Worm (Caenorhabditis elegans) whole organism, young adult: ENCODE data around the gene str-134.
A peak's percentile ranks its signal among the peaks of the same experiment; 100 is the strongest.

ENCODE experiments used
- B0019.2 ChIP-seq: fragments of 200-800 bp; sonication (Bioruptor generic); conservative IDR thresholded peaks from 2 replicates; pipeline ENCODE4 v1.3.6; 2022; ENCODE audit warnings: missing genetic modification reagents, missing genetic modification characterization, missing compliant biosample characterization
- B0261.1 ChIP-seq: sonication (generic microtip); optimal IDR thresholded peaks from 2 replicates; lab custom pipeline; 2016; ENCODE audit warnings: mild to moderate bottlenecking, missing genetic modification characterization, moderate library complexity, missing compliant biosample characterization
- C06A6.2 ChIP-seq: fragments of 200-800 bp; sonication (Bioruptor generic); conservative IDR thresholded peaks from 2 replicates; pipeline ENCODE4 v1.3.6; 2022; ENCODE audit warnings: missing genetic modification characterization, missing compliant biosample characterization
- F49E8.2 ChIP-seq: sonication (generic microtip); optimal IDR thresholded peaks from 3 replicates; lab custom pipeline; 2017; ENCODE audit warnings: missing genetic modification characterization, mild to moderate bottlenecking, missing compliant biosample characterization, antibody characterized with exemption, moderate library complexity; ENCODE audit not compliant: insufficient read depth
- F57A8.1 ChIP-seq: fragments of 200-800 bp; sonication (Bioruptor generic); optimal IDR thresholded peaks from 2 replicates; lab custom pipeline; 2018; ENCODE audit warnings: mild to moderate bottlenecking, missing genetic modification characterization, moderate library complexity, missing compliant biosample characterization
- T07F8.4 ChIP-seq: sonication (generic microtip); optimal IDR thresholded peaks from 2 replicates; lab custom pipeline; 2016; ENCODE audit warnings: mild to moderate bottlenecking, missing genetic modification characterization, moderate library complexity, missing compliant biosample characterization
- T26A5.8 ChIP-seq: sonication (generic microtip); optimal IDR thresholded peaks from 2 replicates; lab custom pipeline; 2016; ENCODE audit warnings: missing genetic modification characterization, missing compliant biosample characterization
- Y53F4B.3 ChIP-seq: fragments of 200-800 bp; sonication (Bioruptor generic); IDR thresholded peaks from 2 replicates; pipeline ENCODE4 v1.3.6; 2022; ENCODE audit warnings: missing genetic modification reagents, missing genetic modification characterization, missing compliant biosample characterization
- Y53G8AR.9 ChIP-seq: fragments of 200-800 bp; sonication (Bioruptor generic); conservative IDR thresholded peaks from 2 replicates; pipeline ENCODE4 v1.3.6; 2022; ENCODE audit warnings: missing genetic modification reagents, missing genetic modification characterization, missing compliant biosample characterization
- Y56A3A.18 ChIP-seq: fragments of 200-800 bp; sonication (Bioruptor generic); IDR thresholded peaks from 2 replicates; pipeline ENCODE4 v1.3.6; 2022; ENCODE audit warnings: missing genetic modification reagents, missing genetic modification characterization, missing compliant biosample characterization
- aptf-3 ChIP-seq: fragments of 200-800 bp; sonication (Bioruptor generic); IDR thresholded peaks from 2 replicates; pipeline ENCODE4 v1.3.6; 2022; ENCODE audit warnings: missing genetic modification characterization, missing compliant biosample characterization
- attf-3 ChIP-seq: fragments of 200-800 bp; sonication (Bioruptor generic); conservative IDR thresholded peaks from 2 replicates; pipeline ENCODE4 v1.3.6; 2022; ENCODE audit warnings: missing genetic modification reagents, missing genetic modification characterization, missing compliant biosample characterization
- bed-2 ChIP-seq: fragments of 200-800 bp; sonication (Bioruptor generic); IDR thresholded peaks from 2 replicates; pipeline ENCODE4 v1.3.6; 2022; ENCODE audit warnings: missing genetic modification reagents, missing genetic modification characterization, missing compliant biosample characterization
- cebp-1 ChIP-seq, 2 experiments: fragments of 200-800 bp in 1 of 2; sonication (Bioruptor generic) in 1 of 2; sonication (generic microtip) in 1 of 2; IDR thresholded peaks in 1 of 2; optimal IDR thresholded peaks in 1 of 2; 2 replicates each; pipeline versions ENCODE4 v1.3.6 to Lab custom; 2017 to 2022; ENCODE audit warnings: missing compliant biosample characterization in 2 of 2, missing genetic modification characterization in 2 of 2, mild to moderate bottlenecking in 1 of 2, missing genetic modification reagents in 1 of 2, moderate library complexity in 1 of 2
- cebp-2 ChIP-seq: fragments of 200-800 bp; sonication (Bioruptor generic); IDR thresholded peaks from 2 replicates; pipeline ENCODE4 v1.3.6; 2022; ENCODE audit warnings: missing genetic modification characterization, missing compliant biosample characterization
- chd-7 ChIP-seq: sonication (generic microtip); optimal IDR thresholded peaks from 2 replicates; lab custom pipeline; 2016; ENCODE audit warnings: mild to moderate bottlenecking, missing genetic modification characterization, moderate library complexity, missing compliant biosample characterization
- dox-1 ChIP-seq: fragments of 200-800 bp; sonication (Bioruptor generic); IDR thresholded peaks from 2 replicates; pipeline ENCODE4 v1.3.6; 2022; ENCODE audit warnings: missing genetic modification reagents, missing genetic modification characterization, missing compliant biosample characterization
- dpff-1 ChIP-seq: sonication (generic microtip); optimal IDR thresholded peaks from 2 replicates; lab custom pipeline; 2017; ENCODE audit warnings: mild to moderate bottlenecking, missing genetic modification characterization, missing compliant biosample characterization
- dpl-1 ChIP-seq: fragments of 150-350 bp; optimal IDR thresholded peaks from 2 replicates; lab custom pipeline; 2014; ENCODE audit warnings: missing biosample characterization, missing genetic modification reagents, missing genetic modification characterization
- efl-1 ChIP-seq: fragments of 150-350 bp; optimal IDR thresholded peaks from 2 replicates; lab custom pipeline; 2014; ENCODE audit warnings: missing biosample characterization, missing genetic modification reagents, missing genetic modification characterization
- egl-44 ChIP-seq: fragments of 200-800 bp; sonication (Bioruptor generic); IDR thresholded peaks from 2 replicates; pipeline ENCODE4 v1.3.6; 2022; ENCODE audit warnings: missing genetic modification reagents, missing genetic modification characterization, missing compliant biosample characterization
- egrh-3 ChIP-seq: fragments of 200-800 bp; sonication (Bioruptor generic); IDR thresholded peaks from 2 replicates; pipeline ENCODE4 v1.3.6; 2022; ENCODE audit warnings: missing genetic modification reagents, missing genetic modification characterization, missing compliant biosample characterization
- fkh-3 ChIP-seq: sonication (generic microtip); optimal IDR thresholded peaks from 2 replicates; lab custom pipeline; 2016; ENCODE audit warnings: mild to moderate bottlenecking, missing genetic modification characterization, missing compliant biosample characterization
- him-1 ChIP-seq: sonication (generic microtip); optimal IDR thresholded peaks from 2 replicates; lab custom pipeline; 2016; ENCODE audit warnings: missing genotype, missing genetic modification reagents, missing genetic modification characterization, missing compliant biosample characterization
- hlh-12 ChIP-seq: sonication (generic microtip); optimal IDR thresholded peaks from 2 replicates; lab custom pipeline; 2016; ENCODE audit warnings: missing genetic modification characterization, missing compliant biosample characterization
- hlh-26 ChIP-seq: fragments of 200-800 bp; sonication (Bioruptor generic); conservative IDR thresholded peaks from 2 replicates; pipeline ENCODE4 v1.3.6; 2022; ENCODE audit warnings: missing genetic modification reagents, missing genetic modification characterization, missing compliant biosample characterization
- hmg-20 ChIP-seq: fragments of 200-800 bp; sonication (Bioruptor generic); IDR thresholded peaks from 2 replicates; pipeline ENCODE4 v1.3.6; 2022; ENCODE audit warnings: missing genetic modification reagents, missing genetic modification characterization, missing compliant biosample characterization
- let-607 ChIP-seq, 2 experiments: fragments of 200-800 bp in 1 of 2; sonication (Bioruptor generic) in 1 of 2; sonication (generic microtip) in 1 of 2; optimal IDR thresholded peaks; 2 replicates each; lab custom pipeline; 2016 to 2018; ENCODE audit warnings: mild to moderate bottlenecking in 2 of 2, missing compliant biosample characterization in 2 of 2, missing genetic modification characterization in 2 of 2, moderate library complexity in 2 of 2, missing genotype in 1 of 2
- lin-26 ChIP-seq: fragments of 200-800 bp; sonication (Bioruptor generic); IDR thresholded peaks from 2 replicates; pipeline ENCODE4 v1.3.6; 2022; ENCODE audit warnings: missing genetic modification reagents, missing genetic modification characterization, missing compliant biosample characterization
- lir-1 ChIP-seq: fragments of 200-800 bp; sonication (Bioruptor generic); conservative IDR thresholded peaks from 2 replicates; pipeline ENCODE4 v1.3.6; 2022; ENCODE audit warnings: missing genetic modification reagents, missing genetic modification characterization, missing compliant biosample characterization
- lsy-27 ChIP-seq: sonication (generic microtip); optimal IDR thresholded peaks from 2 replicates; lab custom pipeline; 2017; ENCODE audit warnings: missing genetic modification characterization, mild to moderate bottlenecking, missing compliant biosample characterization, antibody characterized with exemption, missing genotype, borderline replicate concordance; ENCODE audit not compliant: insufficient read depth
- mes-4 ChIP-seq: sonication (generic microtip); optimal IDR thresholded peaks from 2 replicates; lab custom pipeline; 2016; ENCODE audit warnings: missing genotype, missing genetic modification characterization, missing compliant biosample characterization
- nhr-120 ChIP-seq: fragments of 200-800 bp; sonication (Bioruptor generic); IDR thresholded peaks from 2 replicates; pipeline ENCODE4 v1.3.6; 2022; ENCODE audit warnings: missing genetic modification characterization, missing compliant biosample characterization
- nhr-80 ChIP-seq: sonication (generic microtip); optimal IDR thresholded peaks from 2 replicates; lab custom pipeline; 2016; ENCODE audit warnings: missing genetic modification characterization, missing compliant biosample characterization
- nhr-90 ChIP-seq: sonication (generic microtip); optimal IDR thresholded peaks from 2 replicates; lab custom pipeline; 2016; ENCODE audit warnings: missing genotype, mild to moderate bottlenecking, missing genetic modification characterization, missing compliant biosample characterization
- rcor-1 ChIP-seq: fragments of 200-800 bp; sonication (Bioruptor generic); IDR thresholded peaks from 2 replicates; pipeline ENCODE4 v1.3.6; 2022; ENCODE audit warnings: missing genetic modification reagents, missing genetic modification characterization, missing compliant biosample characterization
- repo-1 ChIP-seq: sonication (generic microtip); optimal IDR thresholded peaks from 2 replicates; lab custom pipeline; 2017; ENCODE audit warnings: mild to moderate bottlenecking, missing genetic modification characterization, missing compliant biosample characterization
- snpc-1.1 ChIP-seq: sonication (generic microtip); optimal IDR thresholded peaks from 2 replicates; lab custom pipeline; 2017; ENCODE audit warnings: missing genetic modification characterization, mild to moderate bottlenecking, missing compliant biosample characterization, antibody characterized with exemption, moderate library complexity, missing genotype, missing genetic modification reagents; ENCODE audit not compliant: insufficient read depth
- snpc-4 ChIP-seq, 5 experiments: fragments of 150-350 bp in 1 of 5; sonication (generic microtip) in 4 of 5; optimal IDR thresholded peaks; 2 replicates each; lab custom pipeline; 2014 to 2018; ENCODE audit warnings: missing genetic modification characterization in 5 of 5, missing biosample characterization in 3 of 5, antibody characterized with exemption in 2 of 5, mild to moderate bottlenecking in 2 of 5, missing compliant biosample characterization in 2 of 5, missing genotype in 2 of 5, moderate library complexity in 2 of 5, missing genetic modification reagents in 1 of 5
- ztf-25 ChIP-seq: fragments of 200-800 bp; sonication (Bioruptor generic); IDR thresholded peaks from 2 replicates; pipeline ENCODE4 v1.3.6; 2022; ENCODE audit warnings: missing genetic modification reagents, missing genetic modification characterization, missing compliant biosample characterization
- ztf-6 ChIP-seq: fragments of 200-800 bp; sonication (Bioruptor generic); IDR thresholded peaks from 2 replicates; pipeline ENCODE4 v1.3.6; 2022; ENCODE audit warnings: missing genetic modification reagents, missing genetic modification characterization, missing compliant biosample characterization

Gene str-134

ce11 chrV:726573-727483, 16.6 kb upstream of the str-134 start (continued):
- no peak for TF ChIP-seq F49E8.2 (tag; lab: Kevin White, UChicago)
- TF ChIP-seq Y53F4B.3 = no peak
- TF ChIP-seq mes-4 (tag; lab: Kevin White, UChicago) = no peak

ce11 chrV:727484-728351, 15.7 kb upstream of the str-134 start, which contains the start of the genes icl-1 and srh-2:
TSS of gene icl-1 (minus strand) at chrV:728004.
TSS of gene srh-2 (plus strand) at chrV:728301.
- peak; percentile 23; the same call in 1 of the 2 replicates for TF ChIP-seq C06A6.2 (GFP tag; lab: Robert Waterston, UW)
- no peak for TF ChIP-seq fkh-3 (tag; lab: Kevin White, UChicago)
- TF ChIP-seq lsy-27 (tag; lab: Kevin White, UChicago) = no peak
- TF ChIP-seq cebp-2 (GFP tag; lab: Robert Waterston, UW) = no peak
- no peak for TF ChIP-seq nhr-120
- TF ChIP-seq hmg-20 (GFP tag; lab: Robert Waterston, UW) = no peak
- TF ChIP-seq F57A8.1 (GFP tag; lab: Kevin White, UChicago) = no peak
- 0 out of 2 replicates have a peak, but pooled peaks have one; percentile 36 for TF ChIP-seq rcor-1
- no peak for TF ChIP-seq attf-3 (GFP tag; lab: Robert Waterston, UW)
- TF ChIP-seq T26A5.8 = no peak
- TF ChIP-seq egrh-3 (GFP tag; lab: Robert Waterston, UW) = no peak; the same call in 1 of the 2 replicates
- TF ChIP-seq dox-1 = peak; percentile 64
- TF ChIP-seq snpc-4 (GFP tag; optimal IDR thresholded peaks at IDR 0.05; lab: Kevin White, UChicago) = no peak
- no peak for TF ChIP-seq snpc-4 (tag; optimal IDR thresholded peaks at IDR 0.05; lab: Kevin White, UChicago)
- TF ChIP-seq chd-7 (tag; lab: Kevin White, UChicago) = peak; percentile 42
- TF ChIP-seq snpc-1.1 (tag; lab: Kevin White, UChicago) = no peak
- peak; percentile 13 for TF ChIP-seq nhr-80
- 0 out of 2 replicates have a peak, but pooled peaks have one; percentile 12 for TF ChIP-seq lir-1 (GFP tag; lab: Robert Waterston, UW)
- TF ChIP-seq let-607 (tag; optimal IDR thresholded peaks at IDR 0.05; lab: Kevin White, UChicago) = no peak
- no peak for TF ChIP-seq B0261.1 (tag; lab: Kevin White, UChicago)
- TF ChIP-seq Y56A3A.18 (GFP tag; lab: Robert Waterston, UW) = no peak; the same call in 1 of the 2 replicates
- no peak for TF ChIP-seq bed-2 (GFP tag; lab: Robert Waterston, UW)
- TF ChIP-seq ztf-25 (GFP tag; lab: Robert Waterston, UW) = 0 out of 2 replicates have a peak, but pooled peaks have one; percentile 46
- no peak for TF ChIP-seq ztf-6 (GFP tag; lab: Robert Waterston, UW)
- no peak for TF ChIP-seq egl-44
- TF ChIP-seq dpl-1 (GFP tag; lab: Kevin White, UChicago) = no peak
- TF ChIP-seq nhr-90 (tag; lab: Kevin White, UChicago) = no peak
- TF ChIP-seq B0019.2 = 0 out of 2 replicates have a peak, but pooled peaks have one; percentile 3
- TF ChIP-seq repo-1 (tag; lab: Kevin White, UChicago) = peak; percentile 97
- peak; percentile 68 for TF ChIP-seq dpff-1 (tag; lab: Kevin White, UChicago)
- peak; percentile 85 for TF ChIP-seq lin-26 (GFP tag; lab: Robert Waterston, UW)
- TF ChIP-seq hlh-12 = no peak
- TF ChIP-seq hlh-26 (GFP tag; lab: Robert Waterston, UW) = 0 out of 2 replicates have a peak, but pooled peaks have one; percentile 67
- no peak for TF ChIP-seq efl-1
- TF ChIP-seq Y53G8AR.9 (GFP tag; lab: Robert Waterston, UW) = peak; percentile 87
- no peak for TF ChIP-seq him-1 (tag; lab: Kevin White, UChicago)
- no peak; the same call in 1 of the 2 replicates for TF ChIP-seq cebp-1 (GFP tag; IDR thresholded peaks at IDR 0.05; lab: Robert Waterston, UW)
- peak; percentile 70 for TF ChIP-seq cebp-1 (tag; optimal IDR thresholded peaks at IDR 0.05; lab: Kevin White, UChicago)
- no peak for TF ChIP-seq aptf-3
- no peak for TF ChIP-seq T07F8.4 (tag; lab: Kevin White, UChicago)
